Worm (Caenorhabditis elegans) whole organism, L4 larva: ENCODE results near the gene gpa-4.

Source experiments
- D1046.2 ChIP-seq: fragments of 200-800 bp; sonication (Bioruptor generic); IDR thresholded peaks from 2 replicates; pipeline ENCODE4 v1.3.6; 2022; ENCODE audit warnings: missing genetic modification characterization, missing compliant biosample characterization
- F10B5.3 ChIP-seq: sonication (generic microtip); optimal IDR thresholded peaks from 2 replicates; lab custom pipeline; 2016; ENCODE audit warnings: mild to moderate bottlenecking, missing genetic modification characterization, missing compliant biosample characterization
- F26F4.8 ChIP-seq: fragments of 200-800 bp; sonication (Bioruptor generic); conservative IDR thresholded peaks from 2 replicates; pipeline ENCODE4 v1.3.6; 2022; ENCODE audit warnings: missing genetic modification characterization, missing compliant biosample characterization
- F37D6.2 ChIP-seq: sonication (generic microtip); optimal IDR thresholded peaks from 2 replicates; lab custom pipeline; 2016; ENCODE audit warnings: mild to moderate bottlenecking, missing genetic modification characterization, missing compliant biosample characterization
- T26A8.4 ChIP-seq: fragments of 200-800 bp; sonication (Bioruptor generic); IDR thresholded peaks from 2 replicates; pipeline ENCODE4 v1.3.6; 2022; ENCODE audit warnings: missing genetic modification characterization, missing compliant biosample characterization
- Y105C5A.15 ChIP-seq: fragments of 200-800 bp; sonication (Bioruptor generic); IDR thresholded peaks from 2 replicates; pipeline ENCODE4 v1.3.6; 2022; ENCODE audit warnings: missing genetic modification characterization, missing compliant biosample characterization
- Y48G9A.11 ChIP-seq: fragments of 200-800 bp; sonication (Bioruptor generic); IDR thresholded peaks from 2 replicates; pipeline ENCODE4 v1.3.6; 2022; ENCODE audit warnings: missing genetic modification reagents, missing genetic modification characterization, missing compliant biosample characterization
- Y75B8A.6 ChIP-seq: fragments of 200-800 bp; sonication (Bioruptor generic); IDR thresholded peaks from 2 replicates; pipeline ENCODE4 v1.3.6; 2022; ENCODE audit warnings: missing genetic modification reagents, missing genetic modification characterization, missing compliant biosample characterization
- aha-1 ChIP-seq: fragments of 150-350 bp; peaks from one replicate; lab custom pipeline; 2014; ENCODE audit warnings: missing biosample characterization, missing genetic modification characterization
- ama-1 ChIP-seq: fragments of 150-350 bp; optimal IDR thresholded peaks from 2 replicates; lab custom pipeline; 2014; ENCODE audit warnings: inconsistent platforms, mixed read lengths
- ceh-28 ChIP-seq: fragments of 150-350 bp; optimal IDR thresholded peaks from 2 replicates; lab custom pipeline; 2014; ENCODE audit warnings: missing biosample characterization, missing genetic modification reagents, missing genetic modification characterization
- ceh-44 ChIP-seq: fragments of 200-800 bp; sonication (Bioruptor generic); IDR thresholded peaks from 2 replicates; pipeline ENCODE4 v1.3.6; 2022; ENCODE audit warnings: missing genetic modification reagents, missing genetic modification characterization, missing compliant biosample characterization
- ceh-82 ChIP-seq: sonication (generic microtip); optimal IDR thresholded peaks from 2 replicates; lab custom pipeline; 2017; ENCODE audit warnings: missing biosample characterization, missing genetic modification characterization
- cey-2 ChIP-seq: sonication (generic microtip); optimal IDR thresholded peaks from 3 replicates; lab custom pipeline; 2017; ENCODE audit warnings: missing genetic modification characterization, mild to moderate bottlenecking, missing compliant biosample characterization, antibody characterized with exemption, borderline replicate concordance; ENCODE audit not compliant: insufficient read depth
- daf-12 ChIP-seq: fragments of 150-350 bp; optimal IDR thresholded peaks from 2 replicates; lab custom pipeline; 2014; ENCODE audit warnings: missing biosample characterization, missing genetic modification reagents, missing genetic modification characterization
- daf-16 ChIP-seq, 3 experiments: sonication (generic microtip); optimal IDR thresholded peaks; 2 replicates each; lab custom pipeline; 2016 to 2017; ENCODE audit warnings: missing genetic modification characterization in 3 of 3, missing genetic modification reagents in 3 of 3, mild to moderate bottlenecking in 2 of 3, missing compliant biosample characterization in 2 of 3, missing biosample characterization in 1 of 3, moderate library complexity in 1 of 3
- dmd-6 ChIP-seq: fragments of 200-800 bp; sonication (Bioruptor generic); IDR thresholded peaks from 2 replicates; pipeline ENCODE4 v1.3.6; 2022; ENCODE audit warnings: missing genetic modification reagents, missing genetic modification characterization, missing compliant biosample characterization
- dmd-8 ChIP-seq: fragments of 200-800 bp; sonication (Bioruptor generic); IDR thresholded peaks from 2 replicates; pipeline ENCODE4 v1.3.6; 2022; ENCODE audit warnings: missing genetic modification characterization, missing compliant biosample characterization
- dpl-1 ChIP-seq: fragments of 150-350 bp; optimal IDR thresholded peaks from 2 replicates; lab custom pipeline; 2014; ENCODE audit warnings: missing biosample characterization, missing genetic modification reagents, missing genetic modification characterization
- egl-27 ChIP-seq: sonication (generic microtip); optimal IDR thresholded peaks from 3 replicates; lab custom pipeline; 2017; ENCODE audit warnings: missing biosample characterization, missing genetic modification reagents, missing genetic modification characterization
- fkh-10 ChIP-seq: fragments of 150-350 bp; optimal IDR thresholded peaks from 2 replicates; lab custom pipeline; 2014; ENCODE audit warnings: missing biosample characterization, missing genetic modification reagents, missing genetic modification characterization
- hlh-11 ChIP-seq: fragments of 200-800 bp; sonication (Bioruptor generic); optimal IDR thresholded peaks from 2 replicates; lab custom pipeline; 2018; ENCODE audit warnings: mild to moderate bottlenecking, missing genetic modification characterization, missing compliant biosample characterization
- hlh-30 ChIP-seq: sonication (generic microtip); optimal IDR thresholded peaks from 2 replicates; lab custom pipeline; 2017; ENCODE audit warnings: antibody characterized with exemption, mild to moderate bottlenecking, missing genetic modification characterization, missing compliant biosample characterization; ENCODE audit not compliant: insufficient read depth
- hmg-1.1 ChIP-seq: fragments of 200-800 bp; sonication (Bioruptor generic); IDR thresholded peaks from 2 replicates; pipeline ENCODE4 v1.3.6; 2022; ENCODE audit warnings: missing genetic modification reagents, missing genetic modification characterization, missing compliant biosample characterization
- lin-13 ChIP-seq: fragments of 150-350 bp; optimal IDR thresholded peaks from 2 replicates; lab custom pipeline; 2014; ENCODE audit warnings: missing biosample characterization, missing genetic modification reagents, missing genetic modification characterization
- lin-15B ChIP-seq: fragments of 150-350 bp; sonication (generic microtip); optimal IDR thresholded peaks from 3 replicates; lab custom pipeline; 2014; ENCODE audit warnings: missing biosample characterization, missing genetic modification characterization
- lin-29 ChIP-seq: fragments of 200-800 bp; sonication (Bioruptor generic); IDR thresholded peaks from 2 replicates; pipeline ENCODE4 v1.3.6; 2022; ENCODE audit warnings: missing genetic modification reagents, missing genetic modification characterization, missing compliant biosample characterization
- lin-38 ChIP-seq: fragments of 200-800 bp; sonication (Bioruptor generic); IDR thresholded peaks from 2 replicates; pipeline ENCODE4 v1.3.6; 2022; ENCODE audit warnings: missing genetic modification reagents, missing genetic modification characterization, missing compliant biosample characterization
- lin-39 ChIP-seq: fragments of 150-350 bp; optimal IDR thresholded peaks from 2 replicates; lab custom pipeline; 2014; ENCODE audit warnings: missing biosample characterization, missing genetic modification reagents, missing genetic modification characterization
- madf-5 ChIP-seq, 2 experiments: fragments of 200-800 bp; sonication (Bioruptor generic); IDR thresholded peaks; 2 replicates each; pipeline ENCODE4 v1.3.6; 2022; ENCODE audit warnings: missing compliant biosample characterization in 2 of 2, missing genetic modification characterization in 2 of 2
- mdl-1 ChIP-seq, 2 experiments: fragments of 150-350 bp in 1 of 2; sonication (generic microtip) in 1 of 2; optimal IDR thresholded peaks; 2 replicates each; lab custom pipeline; 2014 to 2017; ENCODE audit warnings: missing biosample characterization in 2 of 2, missing genetic modification characterization in 2 of 2
- mep-1 ChIP-seq: fragments of 150-350 bp; sonication (generic microtip); optimal IDR thresholded peaks from 3 replicates; lab custom pipeline; 2014; ENCODE audit warnings: missing biosample characterization, missing genetic modification characterization
- nhr-102 ChIP-seq: sonication (generic microtip); optimal IDR thresholded peaks from 2 replicates; lab custom pipeline; 2016; ENCODE audit warnings: mild to moderate bottlenecking, missing genetic modification characterization, moderate library complexity, missing compliant biosample characterization
- nhr-111 ChIP-seq: fragments of 200-800 bp; sonication (Bioruptor generic); optimal IDR thresholded peaks from 2 replicates; lab custom pipeline; 2018; ENCODE audit warnings: mild to moderate bottlenecking, missing genetic modification characterization, missing compliant biosample characterization
- nhr-25 ChIP-seq: sonication (generic microtip); optimal IDR thresholded peaks from 2 replicates; lab custom pipeline; 2017; ENCODE audit warnings: missing genetic modification characterization, mild to moderate bottlenecking, missing compliant biosample characterization, antibody characterized with exemption, moderate library complexity, borderline replicate concordance; ENCODE audit not compliant: insufficient read depth
- nhr-28 ChIP-seq: fragments of 150-350 bp; optimal IDR thresholded peaks from 2 replicates; lab custom pipeline; 2014; ENCODE audit warnings: missing biosample characterization, missing genetic modification characterization
- nhr-42 ChIP-seq: fragments of 200-800 bp; sonication (Bioruptor generic); IDR thresholded peaks from 2 replicates; pipeline ENCODE4 v1.3.6; 2022; ENCODE audit warnings: missing genetic modification characterization, missing compliant biosample characterization
- nhr-77 ChIP-seq: fragments of 150-350 bp; optimal IDR thresholded peaks from 2 replicates; lab custom pipeline; 2014; ENCODE audit warnings: missing biosample characterization, missing genetic modification characterization
- saeg-2 ChIP-seq: fragments of 200-800 bp; sonication (Bioruptor generic); IDR thresholded peaks from 2 replicates; pipeline ENCODE4 v1.3.6; 2022; ENCODE audit warnings: missing genetic modification reagents, missing genetic modification characterization, missing compliant biosample characterization
- sdz-12 ChIP-seq: fragments of 200-800 bp; sonication (Bioruptor generic); optimal IDR thresholded peaks from 2 replicates; lab custom pipeline; 2018; ENCODE audit warnings: mild to moderate bottlenecking, missing genetic modification characterization, missing compliant biosample characterization
- snpc-1.2 ChIP-seq: fragments of 200-800 bp; sonication (Bioruptor generic); IDR thresholded peaks from 2 replicates; pipeline ENCODE4 v1.3.6; 2022; ENCODE audit warnings: missing genetic modification reagents, missing genetic modification characterization, missing compliant biosample characterization
- tag-97 ChIP-seq: fragments of 200-800 bp; sonication (Bioruptor generic); IDR thresholded peaks from 2 replicates; pipeline ENCODE4 v1.3.6; 2022; ENCODE audit warnings: missing genetic modification characterization, missing compliant biosample characterization
- unc-130 ChIP-seq: sonication (generic microtip); optimal IDR thresholded peaks from 2 replicates; lab custom pipeline; 2016; ENCODE audit warnings: missing genetic modification reagents, missing genetic modification characterization, missing compliant biosample characterization
- unc-62 ChIP-seq, 3 experiments: fragments of 150-350 bp in 1 of 3; sonication (generic microtip); optimal IDR thresholded peaks in 2 of 3; peaks in 1 of 3; 1 replicate in 1 of 3; 2 replicates in 2 of 3; lab custom pipeline; 2014 to 2017; ENCODE audit warnings: missing biosample characterization in 3 of 3, missing genetic modification characterization in 3 of 3, missing genetic modification reagents in 3 of 3, missing genotype in 1 of 3
- vab-7 ChIP-seq: fragments of 200-800 bp; sonication (Bioruptor generic); IDR thresholded peaks from 2 replicates; pipeline ENCODE4 v1.3.6; 2022; ENCODE audit warnings: missing genetic modification reagents, missing genetic modification characterization, missing compliant biosample characterization
- zag-1 ChIP-seq: fragments of 150-350 bp; optimal IDR thresholded peaks from 2 replicates; lab custom pipeline; 2014; ENCODE audit warnings: missing biosample characterization, missing genetic modification characterization
- zfp-3 ChIP-seq: fragments of 200-800 bp; sonication (Bioruptor generic); conservative IDR thresholded peaks from 2 replicates; pipeline ENCODE4 v1.3.6; 2022; ENCODE audit warnings: missing genetic modification reagents, missing genetic modification characterization, missing compliant biosample characterization
- zip-11 ChIP-seq: fragments of 200-800 bp; sonication (Bioruptor generic); IDR thresholded peaks from 2 replicates; pipeline ENCODE4 v1.3.6; 2022; ENCODE audit warnings: missing genetic modification characterization, missing compliant biosample characterization
- zip-2 ChIP-seq: fragments of 150-350 bp; optimal IDR thresholded peaks from 2 replicates; lab custom pipeline; 2014; ENCODE audit warnings: missing biosample characterization, missing genetic modification characterization
- ztf-11 ChIP-seq: fragments of 150-350 bp; optimal IDR thresholded peaks from 2 replicates; lab custom pipeline; 2014; ENCODE audit warnings: missing biosample characterization, missing genetic modification characterization

The gpa-4 gene

ce11 chrIV:390279-390678 is 11.2 kb upstream of the gpa-4 start, which contains the start of the genes ears-2 and uncp-18 (continued):
- TF ChIP-seq lin-38 (peak; percentile 90), unc-62 (GFP tag; optimal IDR thresholded peaks at IDR 0.05 in 1 of 2; lab: Kevin White, UChicago) (no peak), unc-62 (tag; optimal IDR thresholded peaks at IDR 0.05; lab: Kevin White, UChicago) (no peak), mep-1 (peak; percentile 98), tag-97 (no peak), ceh-28 (no peak), ama-1 (lab: Kevin White, UChicago) (peak; percentile 17), hmg-1.1 (GFP tag; lab: Robert Waterston, UW) (peak; percentile 95), Y105C5A.15 (GFP tag; lab: Robert Waterston, UW) (peak; percentile 89), vab-7 (GFP tag; lab: Robert Waterston, UW) (peak; percentile 98), F10B5.3 (tag; lab: Kevin White, UChicago) (peak; percentile 55), zip-11 (GFP tag; lab: Robert Waterston, UW) (no peak), hlh-11 (tag; lab: Kevin White, UChicago) (peak; percentile 83), egl-27 (tag; lab: Kevin White, UChicago) (no peak), F37D6.2 (peak; percentile 79), zip-2 (tag; lab: Kevin White, UChicago) (peak; percentile 38), dmd-6 (peak; percentile 71), F26F4.8 (GFP tag; lab: Robert Waterston, UW) (no peak), lin-29 (peak; percentile 75), snpc-1.2 (GFP tag; lab: Robert Waterston, UW) (peak; percentile 75), daf-16 (GFP tag; optimal IDR thresholded peaks at IDR 0.05; lab: Kevin White, UChicago) (peak; percentile 43 to 89), daf-16 (tag; optimal IDR thresholded peaks at IDR 0.05; lab: Kevin White, UChicago) (peak; percentile 79), daf-12 (tag; lab: Kevin White, UChicago) (no peak), fkh-10 (GFP tag; lab: Kevin White, UChicago) (peak; percentile 43), aha-1 (tag; lab: Kevin White, UChicago) (peak; percentile 96), nhr-77 (tag; lab: Kevin White, UChicago) (peak; percentile 74), nhr-42 (GFP tag; lab: Robert Waterston, UW) (peak; percentile 79), T26A8.4 (GFP tag; lab: Robert Waterston, UW) (peak; percentile 90), cey-2 (tag; lab: Kevin White, UChicago) (no peak), ztf-11 (tag; lab: Kevin White, UChicago) (no peak), mdl-1 (tag; optimal IDR thresholded peaks at IDR 0.05; lab: Kevin White, UChicago) (peak in 1 of 2 experiments; percentile 20), ceh-82 (tag; lab: Kevin White, UChicago) (no peak), dpl-1 (GFP tag; lab: Kevin White, UChicago) (peak; percentile 81), nhr-28 (tag; lab: Kevin White, UChicago) (peak; percentile 63), dmd-8 (GFP tag; lab: Robert Waterston, UW) (no peak), zag-1 (tag; lab: Kevin White, UChicago) (no peak), nhr-102 (peak; percentile 85), nhr-111 (GFP tag; lab: Kevin White, UChicago) (no peak), unc-130 (GFP tag; lab: Kevin White, UChicago) (peak; percentile 97), D1046.2 (GFP tag; lab: Robert Waterston, UW) (0 out of 2 replicates have a peak, but pooled peaks have one; percentile 47), madf-5 (GFP tag; IDR thresholded peaks at IDR 0.05; lab: Robert Waterston, UW) (no peak), Y48G9A.11 (peak; percentile 49; the same call in 1 of the 2 replicates), lin-39 (tag; lab: Kevin White, UChicago) (no peak), hlh-30 (tag; lab: Kevin White, UChicago) (peak; percentile 71), zfp-3 (GFP tag; lab: Robert Waterston, UW) (peak; percentile 45; the same call in 1 of the 2 replicates), lin-13 (GFP tag; lab: Kevin White, UChicago) (peak; percentile 92), nhr-25 (tag; lab: Kevin White, UChicago) (peak; percentile 69), ceh-44 (peak; percentile 89), lin-15B (tag; lab: Kevin White, UChicago) (peak; percentile 62), saeg-2 (GFP tag; lab: Robert Waterston, UW) (no peak), Y75B8A.6 (GFP tag; lab: Robert Waterston, UW) (peak; percentile 81; the same call in 1 of the 2 replicates), sdz-12 (GFP tag; lab: Kevin White, UChicago) (peak; percentile 96)
